Fruit fly (Drosophila melanogaster): Measurements from ENCODE around the gene yellow-k.

Gene yellow-k

DNA sequence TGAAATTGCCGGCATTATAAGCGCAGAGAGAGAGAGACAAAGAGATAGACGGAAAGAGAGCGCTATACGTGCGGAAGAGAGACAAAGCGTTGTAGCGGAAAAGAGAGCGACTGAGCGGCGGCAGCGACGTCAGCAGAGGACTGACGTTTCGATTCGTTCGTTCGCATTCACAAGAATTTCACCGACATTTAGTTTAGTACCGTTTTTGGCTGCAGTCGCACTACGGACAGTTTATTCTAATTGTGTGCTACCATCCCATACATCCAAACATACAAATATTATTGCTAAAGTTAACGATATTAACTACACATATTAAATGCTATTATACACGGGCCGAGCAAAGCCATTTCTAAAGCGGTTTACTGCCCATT lies 14.8 kb downstream of the yellow-k start, which contains the start of gene CrebA:
CrebA (plus strand) TSS at position 168 of the 371 bp plus-strand sequence.
- peak; percentile 1 for TF ChIP-seq CG17801 (GFP tag; optimal IDR thresholded peaks at IDR 0.05; ENCODE audit: partially characterized antibody)

- no peak for TF ChIP-seq CG17801 (GFP tag; optimal IDR thresholded peaks at IDR 0.05; ENCODE audit: partially characterized antibody)
Observed at dm6 chr3L:15535800-15536225, 15.4 kb downstream of the yellow-k start.

dm6 chr3L:15536550-15536949 lies 16.1 kb downstream of the yellow-k start:
- no peak for TF ChIP-seq CG17801 (GFP tag; optimal IDR thresholded peaks at IDR 0.05; ENCODE audit: partially characterized antibody)

DNA sequence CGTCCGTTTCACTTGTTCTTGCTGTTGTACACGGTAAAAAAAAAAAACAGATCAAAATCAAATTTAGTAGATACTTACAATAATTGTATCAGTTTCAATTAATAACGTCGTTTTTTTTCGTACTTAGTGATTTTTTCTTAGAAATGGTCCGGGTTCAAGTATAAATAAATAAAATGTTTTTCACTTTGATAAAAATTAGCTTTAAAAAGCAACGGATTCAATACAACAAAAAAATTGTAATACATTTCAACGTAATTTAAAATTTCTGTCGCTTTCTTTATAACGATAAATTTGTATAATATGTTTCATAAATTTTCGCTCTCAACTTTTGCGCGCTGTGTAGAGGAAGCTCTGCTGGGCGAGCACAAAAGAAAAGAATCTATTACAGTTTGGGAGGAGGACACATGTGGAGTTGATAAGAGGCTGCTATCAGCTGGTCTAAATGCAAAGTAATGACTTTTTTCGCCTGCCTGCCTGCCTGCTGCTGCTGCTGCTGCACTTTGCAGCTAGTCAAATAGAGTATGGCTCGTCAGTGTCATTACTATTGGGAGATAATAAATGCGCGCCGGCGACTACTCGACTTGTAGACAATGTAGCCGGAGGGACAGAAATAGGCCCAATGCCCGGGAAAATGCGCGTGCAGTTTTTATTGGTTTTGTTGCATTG lies 17.6 kb downstream of the yellow-k start:
- TF ChIP-seq CG17801 (GFP tag; optimal IDR thresholded peaks at IDR 0.05; ENCODE audit: partially characterized antibody) = no peak

DNA sequence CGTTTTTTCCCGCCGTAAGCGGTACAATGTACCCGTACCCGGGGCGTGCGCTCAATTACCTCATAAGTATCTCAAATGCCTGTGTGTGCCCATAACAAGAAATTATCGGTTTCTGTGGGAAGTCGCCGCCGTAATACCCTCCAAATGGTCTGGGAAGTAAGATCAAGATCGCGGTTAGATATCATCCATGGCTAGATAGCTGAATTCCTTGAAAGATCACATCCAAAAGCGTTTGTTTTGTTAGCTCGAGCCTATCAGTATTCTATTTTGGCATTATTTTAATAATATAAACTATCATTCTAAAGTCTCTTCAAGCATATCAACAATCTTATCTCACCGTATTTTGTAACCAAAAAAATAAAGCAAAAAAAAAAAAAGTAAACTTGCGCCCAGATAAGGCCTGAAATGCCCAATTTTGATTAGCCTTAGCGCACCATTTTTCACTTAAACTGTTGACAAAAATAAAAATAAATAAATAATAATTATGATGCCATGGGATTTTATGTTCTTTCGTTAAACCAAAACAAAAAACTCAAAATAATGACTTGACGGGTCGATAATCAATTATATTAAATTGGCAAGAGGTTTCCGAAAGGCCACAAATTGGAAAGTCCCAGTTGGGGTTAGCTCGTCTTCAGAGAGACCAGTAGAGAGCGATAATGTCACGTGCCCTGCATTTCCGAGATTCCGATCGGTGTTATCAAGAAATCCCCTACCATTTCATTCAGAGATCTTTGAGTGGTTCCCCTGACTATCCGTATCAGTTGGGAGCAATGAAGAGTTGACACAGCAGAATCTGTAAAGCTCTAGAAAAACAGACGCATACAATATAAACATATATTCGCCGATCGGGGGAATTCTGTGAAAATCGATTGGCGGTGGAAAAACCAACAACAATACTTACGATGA lies 18.4 kb downstream of the yellow-k start:
- TF ChIP-seq CG17801 (GFP tag; optimal IDR thresholded peaks at IDR 0.05; ENCODE audit: partially characterized antibody) = no peak

dm6 chr3L:15539903-15540409 lies 19.5 kb downstream of the yellow-k start:
- peak; percentile 17 for TF ChIP-seq CG17801 (GFP tag; optimal IDR thresholded peaks at IDR 0.05; ENCODE audit: partially characterized antibody)

DNA sequence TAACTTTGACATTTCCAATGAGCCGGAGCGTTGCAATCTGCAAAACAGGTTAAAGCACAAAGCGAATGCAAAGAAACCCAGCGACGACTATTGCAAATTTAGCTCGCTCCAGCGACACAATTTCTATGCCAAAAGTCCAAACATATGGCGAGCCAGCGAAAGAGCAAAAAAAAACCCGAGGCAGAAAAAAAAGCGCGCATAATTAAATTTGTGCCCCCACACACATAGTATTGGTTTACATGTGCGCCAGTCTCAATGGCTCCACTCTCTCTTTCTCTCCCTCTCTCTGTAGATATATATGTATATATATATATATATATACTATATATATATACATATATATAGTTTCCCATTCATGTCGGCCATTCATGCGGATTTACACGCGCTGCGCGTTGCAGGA lies 20.3 kb downstream of the yellow-k start:
- TF ChIP-seq CG17801 (GFP tag; optimal IDR thresholded peaks at IDR 0.05; ENCODE audit: partially characterized antibody) = no peak

- TF ChIP-seq CG17801 (GFP tag; optimal IDR thresholded peaks at IDR 0.05; ENCODE audit: partially characterized antibody) = no peak
Observed at dm6 chr3L:15541281-15541680, 20.9 kb downstream of the yellow-k start.

DNA sequence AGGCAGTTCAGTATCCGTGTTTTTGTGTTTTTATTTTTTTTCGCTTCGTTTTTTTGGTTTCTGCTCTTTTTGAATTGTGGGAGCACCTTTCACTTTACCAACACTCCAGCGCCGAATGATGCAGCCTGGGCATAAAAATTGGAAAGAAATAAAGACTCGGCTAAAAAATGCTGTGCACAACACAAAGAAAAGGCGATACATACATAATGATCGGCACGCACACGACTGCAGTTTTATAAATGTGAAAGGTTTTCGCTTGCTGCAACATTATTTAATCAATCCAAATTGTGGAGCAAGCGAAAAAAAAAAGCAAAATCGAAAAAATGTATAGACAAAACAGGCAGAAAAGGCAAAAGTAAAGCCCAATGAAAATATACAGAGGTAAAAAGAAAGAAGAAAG lies 22.6 kb downstream of the yellow-k start:
- peak; percentile 21 for TF ChIP-seq CG17801 (GFP tag; optimal IDR thresholded peaks at IDR 0.05; ENCODE audit: partially characterized antibody)

DNA sequence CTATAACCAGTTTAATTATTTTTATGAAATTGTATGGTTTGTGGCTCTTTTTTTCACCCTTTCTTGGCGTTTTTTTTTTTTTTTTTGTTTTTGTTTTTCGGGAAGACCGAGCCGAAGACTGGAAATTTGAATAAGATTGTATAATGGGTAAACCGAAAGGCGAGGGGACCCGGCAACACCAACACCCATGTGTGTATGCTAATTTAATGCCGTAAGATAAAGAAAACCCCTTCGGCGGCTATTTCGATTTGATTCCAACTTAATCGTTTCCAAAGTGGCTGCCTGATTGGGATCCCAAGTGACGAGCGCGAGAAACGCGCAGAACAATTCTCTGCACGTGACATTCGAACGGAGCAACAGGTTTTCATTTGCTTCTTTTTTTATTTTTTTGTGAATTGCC lies 23.0 kb downstream of the yellow-k start:
- no peak for TF ChIP-seq CG17801 (GFP tag; optimal IDR thresholded peaks at IDR 0.05; ENCODE audit: partially characterized antibody)

- TF ChIP-seq CG17801 (GFP tag; optimal IDR thresholded peaks at IDR 0.05; ENCODE audit: partially characterized antibody) = no peak
Observed at dm6 chr3L:15544455-15545415, 24.3 kb downstream of the yellow-k start.

DNA sequence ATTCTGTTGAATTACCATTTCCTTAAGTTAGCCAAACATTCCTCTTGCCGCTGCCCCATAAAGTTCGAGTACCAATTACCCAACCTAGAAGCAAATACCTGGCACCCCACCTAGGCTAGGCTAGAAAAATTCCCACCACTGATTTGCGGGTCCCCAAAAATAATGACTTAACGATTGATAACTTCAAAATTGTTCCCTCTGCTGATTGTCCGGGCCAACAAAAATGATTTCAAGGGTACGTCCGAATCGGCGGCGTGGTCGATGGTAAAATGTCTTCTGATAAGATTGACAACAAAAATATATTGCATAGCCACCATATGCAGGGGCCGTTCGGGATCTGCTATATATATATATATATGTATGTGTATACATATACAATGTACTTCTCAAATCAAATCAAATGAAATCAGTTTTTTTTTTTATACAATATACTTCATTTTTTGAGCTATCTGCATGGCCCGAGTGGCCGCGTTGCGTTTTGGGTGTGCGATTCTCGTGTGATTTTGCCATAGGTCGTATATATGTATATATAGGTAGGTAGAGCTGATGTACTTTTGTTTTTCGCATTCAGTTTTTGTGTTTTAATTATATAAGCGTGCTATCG lies 26.9 kb downstream of the yellow-k start:
- TF ChIP-seq CG17801 (GFP tag; optimal IDR thresholded peaks at IDR 0.05; ENCODE audit: partially characterized antibody) = no peak

dm6 chr3L:15548843-15549242 lies 28.4 kb downstream of the yellow-k start:
- no peak for TF ChIP-seq CG17801 (GFP tag; optimal IDR thresholded peaks at IDR 0.05; ENCODE audit: partially characterized antibody)

DNA sequence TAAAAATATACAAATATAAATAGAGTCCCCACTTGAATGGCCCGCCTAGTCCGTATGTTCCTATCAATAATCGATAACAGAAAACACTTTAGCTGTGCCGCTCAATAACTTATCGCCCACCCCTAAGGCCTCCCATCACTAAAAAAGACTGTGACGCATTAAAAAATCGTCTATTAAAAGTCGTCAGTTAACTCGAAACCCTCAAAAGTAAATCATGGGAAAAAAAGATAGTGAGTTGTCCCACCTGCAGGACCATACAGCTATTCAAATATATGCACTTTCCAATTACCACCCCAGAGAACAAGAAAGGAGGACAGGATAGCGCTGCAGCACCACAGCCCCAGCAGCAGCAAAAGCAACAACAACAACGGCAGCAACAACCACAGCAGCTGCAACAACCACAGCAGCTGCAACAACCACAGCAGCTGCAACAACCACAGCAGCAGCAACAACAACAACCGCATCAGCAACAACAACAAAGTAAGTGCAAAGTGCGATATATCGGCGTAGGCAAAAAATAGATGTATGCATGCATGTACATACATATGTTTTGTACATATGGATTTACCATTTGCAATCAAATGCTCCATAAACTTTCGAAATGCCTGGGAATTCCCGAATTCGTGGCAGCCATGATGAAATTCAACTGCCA lies 33.7 kb downstream of the yellow-k start, which contains the start of gene AGO2:
AGO2 (plus strand) TSS at position 121 of the 652 bp plus-strand sequence.
- TF ChIP-seq CG17801 (GFP tag; optimal IDR thresholded peaks at IDR 0.05; ENCODE audit: partially characterized antibody) = peak; percentile 67
